Fruit fly (Drosophila melanogaster): ENCODE measurements around the gene CycD.

CycD gene

dm6 chrX:15909564-15910284 lies at the start of gene CycD (continued):
- TF ChIP-seq ftz-f1 (GFP tag; optimal IDR thresholded peaks at IDR 0.05) (no peak), Lhr (GFP tag; optimal IDR thresholded peaks at IDR 0.05) (peak; percentile 32), CG2199 (GFP tag; IDR thresholded peaks at IDR 0.05) (peak; percentile 39; the same call in 1 of the 3 replicates), CG6654 (GFP tag; optimal IDR thresholded peaks at IDR 0.05) (no peak), tup (GFP tag; optimal IDR thresholded peaks at IDR 0.05) (no peak), CG17802 (tag; optimal IDR thresholded peaks at IDR 0.05) (peak; percentile 81), sens (GFP tag) (peak; percentile 45), sqz (GFP tag; optimal IDR thresholded peaks at IDR 0.05) (no peak), mld (GFP tag; IDR thresholded peaks at IDR 0.05; ENCODE audit: partially characterized antibody) (0 out of 3 replicates have a peak, but pooled peaks have one; percentile 16), CG13296 (GFP tag; optimal IDR thresholded peaks at IDR 0.05) (no peak), esg (GFP tag; conservative IDR thresholded peaks at IDR 0.05) (no peak), pho (GFP tag; optimal IDR thresholded peaks at IDR 0.05) (no peak), chn (GFP tag; optimal IDR thresholded peaks at IDR 0.05) (no peak), CG12155 (GFP tag; optimal IDR thresholded peaks at IDR 0.05) (no peak), CG6683 (GFP tag; optimal IDR thresholded peaks at IDR 0.05) (no peak), Dll (GFP tag; IDR thresholded peaks at IDR 0.05; ENCODE audit: partially characterized antibody) (0 out of 4 replicates have a peak, but pooled peaks have one; percentile 11), ab (GFP tag; optimal IDR thresholded peaks at IDR 0.05) (no peak), Bteb2 (GFP tag; optimal IDR thresholded peaks at IDR 0.05) (no peak), PHDP (tag; optimal IDR thresholded peaks at IDR 0.05) (no peak), Spps (tag; optimal IDR thresholded peaks at IDR 0.05) (no peak), ken (GFP tag; IDR thresholded peaks at IDR 0.05) (peak; percentile 79; the same call in 2 of the 3 replicates), aop (GFP tag; IDR thresholded peaks at IDR 0.05) (no peak), CG2120 (GFP tag; optimal IDR thresholded peaks at IDR 0.05) (peak; percentile 14), CG1647 (GFP tag; optimal IDR thresholded peaks at IDR 0.05) (no peak), ro (GFP tag; IDR thresholded peaks at IDR 0.05) (no peak), MBD-R2 (GFP tag; IDR thresholded peaks at IDR 0.05) (peak; percentile 42; the same call in 1 of the 2 replicates), CG8924 (tag; optimal IDR thresholded peaks at IDR 0.05) (no peak), scrt (GFP tag; optimal IDR thresholded peaks at IDR 0.05) (no peak), Doc3 (GFP tag; IDR thresholded peaks at IDR 0.05; ENCODE audit: partially characterized antibody) (no peak), CG14441 (GFP tag; IDR thresholded peaks at IDR 0.05) (peak; percentile 59; the same call in 1 of the 2 replicates), CG18011 (GFP tag; optimal IDR thresholded peaks at IDR 0.05) (peak; percentile 96), Sin3A (optimal IDR thresholded peaks at IDR 0.05) (peak; percentile 11), z (GFP tag; IDR thresholded peaks at IDR 0.05) (no peak), CG30431 (GFP tag; optimal IDR thresholded peaks at IDR 0.05) (no peak), CG13894 (tag; optimal IDR thresholded peaks at IDR 0.05) (no peak), btn (GFP tag; optimal IDR thresholded peaks at IDR 0.05) (no peak), CG2129 (GFP tag; IDR thresholded peaks at IDR 0.05; ENCODE audit: partially characterized antibody) (no peak), bsh (GFP tag; optimal IDR thresholded peaks at IDR 0.05) (no peak), Hmx (GFP tag; optimal IDR thresholded peaks at IDR 0.05) (no peak), CG9437 (GFP tag; optimal IDR thresholded peaks at IDR 0.05) (peak; percentile 15), yki (optimal IDR thresholded peaks at IDR 0.05) (no peak), CkIIα-i1 (GFP tag; IDR thresholded peaks at IDR 0.05) (no peak), CG3281 (GFP tag; optimal IDR thresholded peaks at IDR 0.05) (no peak), NC2β (GFP tag; optimal IDR thresholded peaks at IDR 0.05) (no peak), Doc2 (GFP tag; IDR thresholded peaks at IDR 0.05) (no peak), Camta (GFP tag; optimal IDR thresholded peaks at IDR 0.05) (no peak), Hsf (GFP tag; optimal IDR thresholded peaks at IDR 0.05) (peak; percentile 31), CG7556 (GFP tag; optimal IDR thresholded peaks at IDR 0.05) (no peak), CG7745 (tag; optimal IDR thresholded peaks at IDR 0.05) (no peak), CG12299 (tag; optimal IDR thresholded peaks at IDR 0.05) (no peak)

Data from whole organism, embryonic.